Worm (Caenorhabditis elegans) whole organism, mixed stage, embryonic: Measurements from ENCODE around the gene ZK105.11.

Experiments used
- M03D4.4 ChIP-seq: sonication (generic microtip); optimal IDR thresholded peaks from 2 replicates; lab custom pipeline; 2017; ENCODE audit warnings: mild to moderate bottlenecking, missing genetic modification characterization, missing compliant biosample characterization
- blmp-1 ChIP-seq: fragments of 150-350 bp; optimal IDR thresholded peaks from 2 replicates; lab custom pipeline; 2014; ENCODE audit warnings: missing biosample characterization, missing genetic modification characterization
- ceh-39 ChIP-seq: fragments of 150-350 bp; optimal IDR thresholded peaks from 2 replicates; lab custom pipeline; 2014; ENCODE audit warnings: missing biosample characterization, missing genetic modification characterization
- ceh-43 ChIP-seq: fragments of 200-800 bp; sonication (Bioruptor generic); optimal IDR thresholded peaks from 2 replicates; lab custom pipeline; 2018; ENCODE audit warnings: mild to moderate bottlenecking, missing genetic modification characterization, moderate library complexity, missing compliant biosample characterization
- ces-1 ChIP-seq: fragments of 150-350 bp; optimal IDR thresholded peaks from 2 replicates; lab custom pipeline; 2014; ENCODE audit warnings: missing biosample characterization, missing genetic modification reagents, missing genetic modification characterization
- cnd-1 ChIP-seq: fragments of 200-800 bp; sonication (Bioruptor generic); optimal IDR thresholded peaks from 2 replicates; lab custom pipeline; 2018; ENCODE audit warnings: mild to moderate bottlenecking, missing genetic modification characterization, missing compliant biosample characterization
- drap-1 ChIP-seq: fragments of 200-800 bp; sonication (Bioruptor generic); optimal IDR thresholded peaks from 3 replicates; lab custom pipeline; 2018; ENCODE audit warnings: mild to moderate bottlenecking, missing genetic modification characterization, missing compliant biosample characterization
- elt-1 ChIP-seq: sonication (generic microtip); optimal IDR thresholded peaks from 2 replicates; lab custom pipeline; 2017; ENCODE audit warnings: missing genetic modification characterization, mild to moderate bottlenecking, missing compliant biosample characterization, antibody characterized with exemption, moderate library complexity, borderline replicate concordance; ENCODE audit not compliant: insufficient read depth
- elt-3 ChIP-seq: fragments of 150-350 bp; optimal IDR thresholded peaks from 2 replicates; lab custom pipeline; 2014; ENCODE audit warnings: missing biosample characterization, missing genetic modification characterization
- flh-1 ChIP-seq: fragments of 200-800 bp; sonication (Bioruptor generic); optimal IDR thresholded peaks from 2 replicates; lab custom pipeline; 2018; ENCODE audit warnings: mild to moderate bottlenecking, missing genetic modification characterization, moderate library complexity, missing compliant biosample characterization
- ham-2 ChIP-seq: fragments of 200-800 bp; sonication (Bioruptor generic); optimal IDR thresholded peaks from 2 replicates; lab custom pipeline; 2018; ENCODE audit warnings: mild to moderate bottlenecking, missing genetic modification characterization, missing compliant biosample characterization
- hlh-1 ChIP-seq: fragments of 150-350 bp; optimal IDR thresholded peaks from 2 replicates; lab custom pipeline; 2014; ENCODE audit warnings: missing biosample characterization, missing genetic modification reagents, missing genetic modification characterization
- lin-13 ChIP-seq: fragments of 150-350 bp; optimal IDR thresholded peaks from 2 replicates; lab custom pipeline; 2014; ENCODE audit warnings: missing biosample characterization, missing genetic modification characterization
- lin-32 ChIP-seq: fragments of 200-800 bp; sonication (Bioruptor generic); optimal IDR thresholded peaks from 2 replicates; lab custom pipeline; 2018; ENCODE audit warnings: mild to moderate bottlenecking, missing genetic modification characterization, missing compliant biosample characterization
- lsy-2 ChIP-seq: fragments of 150-350 bp; optimal IDR thresholded peaks from 2 replicates; lab custom pipeline; 2014; ENCODE audit warnings: missing biosample characterization, missing genetic modification characterization
- mab-5 ChIP-seq: fragments of 150-350 bp; optimal IDR thresholded peaks from 2 replicates; lab custom pipeline; 2014; ENCODE audit warnings: missing biosample characterization, missing genetic modification characterization
- mls-2 ChIP-seq: sonication (generic microtip); optimal IDR thresholded peaks from 2 replicates; lab custom pipeline; 2016; ENCODE audit warnings: mild to moderate bottlenecking, missing genetic modification characterization, moderate library complexity, missing compliant biosample characterization
- nhr-12 ChIP-seq: fragments of 150-350 bp; optimal IDR thresholded peaks from 2 replicates; lab custom pipeline; 2014; ENCODE audit warnings: missing biosample characterization, missing genetic modification characterization
- nhr-2 ChIP-seq: fragments of 150-350 bp; optimal IDR thresholded peaks from 2 replicates; lab custom pipeline; 2014; ENCODE audit warnings: missing biosample characterization, missing genetic modification characterization
- nhr-237 ChIP-seq: fragments of 150-350 bp; optimal IDR thresholded peaks from 2 replicates; lab custom pipeline; 2014; ENCODE audit warnings: missing biosample characterization, missing genetic modification characterization
- nhr-28 ChIP-seq: fragments of 150-350 bp; optimal IDR thresholded peaks from 2 replicates; lab custom pipeline; 2014; ENCODE audit warnings: missing biosample characterization, missing genetic modification characterization
- nhr-76 ChIP-seq: sonication (generic microtip); optimal IDR thresholded peaks from 2 replicates; lab custom pipeline; 2017; ENCODE audit warnings: missing biosample characterization, missing genetic modification characterization
- pha-4 ChIP-seq: fragments of 150-350 bp; optimal IDR thresholded peaks from 2 replicates; lab custom pipeline; 2018; ENCODE audit warnings: missing biosample characterization, missing genetic modification reagents, missing genetic modification characterization
- sem-2 ChIP-seq: fragments of 200-800 bp; sonication (Bioruptor generic); optimal IDR thresholded peaks from 2 replicates; lab custom pipeline; 2018; ENCODE audit warnings: mild to moderate bottlenecking, missing genetic modification characterization, missing compliant biosample characterization
- snpc-4 ChIP-seq: fragments of 150-350 bp; optimal IDR thresholded peaks from 2 replicates; lab custom pipeline; 2014; ENCODE audit warnings: missing biosample characterization, missing genetic modification characterization
- sptf-1 ChIP-seq: sonication (generic microtip); optimal IDR thresholded peaks from 2 replicates; lab custom pipeline; 2017; ENCODE audit warnings: mild to moderate bottlenecking, missing genetic modification characterization, moderate library complexity, missing compliant biosample characterization
- tbx-8 ChIP-seq: fragments of 200-800 bp; sonication (Bioruptor generic); optimal IDR thresholded peaks from 2 replicates; lab custom pipeline; 2018; ENCODE audit warnings: mild to moderate bottlenecking, missing genetic modification characterization, moderate library complexity, missing compliant biosample characterization
- unc-120 ChIP-seq: sonication (generic microtip); optimal IDR thresholded peaks from 2 replicates; lab custom pipeline; 2017; ENCODE audit warnings: missing genetic modification characterization, missing compliant biosample characterization; ENCODE audit not compliant: poor library complexity, severe bottlenecking
- unc-39 ChIP-seq: fragments of 150-350 bp; optimal IDR thresholded peaks from 2 replicates; lab custom pipeline; 2014; ENCODE audit warnings: missing biosample characterization, missing genetic modification characterization
- unc-62 ChIP-seq: fragments of 150-350 bp; optimal IDR thresholded peaks from 2 replicates; lab custom pipeline; 2014; ENCODE audit warnings: missing biosample characterization, missing genetic modification reagents, missing genetic modification characterization
- ztf-11 ChIP-seq: fragments of 150-350 bp; optimal IDR thresholded peaks from 2 replicates; lab custom pipeline; 2014; ENCODE audit warnings: missing biosample characterization, missing genetic modification characterization

Gene ZK105.11

DNA sequence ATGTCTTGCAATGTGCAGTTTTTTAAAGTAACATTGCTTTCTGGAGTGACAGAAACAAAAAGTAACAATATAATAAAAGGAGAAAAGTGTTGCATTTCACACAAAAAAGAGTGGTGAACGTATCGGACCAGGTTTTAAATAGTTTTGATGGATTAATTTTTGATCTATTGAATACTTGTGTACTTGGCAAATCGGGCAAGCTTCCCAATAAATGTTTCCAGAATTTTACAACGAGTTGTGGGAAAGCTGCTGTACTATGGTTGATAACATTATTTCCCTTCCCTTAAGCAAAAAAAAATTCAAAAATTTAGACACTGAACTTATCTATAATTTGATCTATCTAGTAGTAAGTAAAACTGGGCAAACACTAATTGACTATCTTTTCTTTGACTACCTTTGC, 15.0 kb downstream of the ZK105.11 start, which contains the start of gene C12D5.10:
Gene C12D5.10 (minus strand): TSS at position 101 of the 400 bp plus-strand sequence.
- TF ChIP-seq M03D4.4 (tag; lab: Kevin White, UChicago), result no peak
- no peak for TF ChIP-seq nhr-76
- TF ChIP-seq unc-120 (tag; lab: Kevin White, UChicago), result no peak
- TF ChIP-seq ham-2 (GFP tag; lab: Kevin White, UChicago), result no peak
- TF ChIP-seq pha-4 (tag; lab: Kevin White, UChicago), result no peak
- no peak for TF ChIP-seq elt-1 (tag; lab: Kevin White, UChicago)
- no peak for TF ChIP-seq lin-32
- no peak for TF ChIP-seq ztf-11 (tag; lab: Kevin White, UChicago)
- no peak for TF ChIP-seq blmp-1 (tag; lab: Kevin White, UChicago)
- TF ChIP-seq sptf-1, result no peak
- no peak for TF ChIP-seq ceh-39
- TF ChIP-seq unc-39 (tag; lab: Kevin White, UChicago), result no peak
- no peak for TF ChIP-seq cnd-1
- TF ChIP-seq mls-2 (tag; lab: Kevin White, UChicago), result no peak

DNA sequence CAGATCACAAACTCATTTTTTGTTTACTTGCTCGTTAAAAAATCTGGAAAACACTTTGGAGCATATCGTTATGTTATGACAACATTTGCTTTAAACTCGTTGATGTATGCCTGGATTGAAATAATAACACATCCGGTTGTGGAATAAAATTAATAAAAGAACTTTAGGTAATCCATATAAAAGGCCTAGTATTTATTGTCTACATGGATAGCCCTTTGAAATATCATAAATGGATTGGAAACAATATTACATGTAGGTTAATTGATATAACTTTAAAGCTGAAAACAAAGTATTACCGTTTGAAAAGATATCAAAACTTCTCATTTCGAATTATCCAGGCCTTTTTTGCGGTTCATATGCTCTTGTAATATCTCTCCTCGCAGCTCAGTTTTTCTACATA, 17.8 kb downstream of the ZK105.11 start:
- no peak for TF ChIP-seq ces-1 (GFP tag; lab: Kevin White, UChicago)
- no peak for TF ChIP-seq nhr-76
- no peak for TF ChIP-seq ztf-11 (tag; lab: Kevin White, UChicago)
- no peak for TF ChIP-seq unc-62
- TF ChIP-seq tbx-8 (GFP tag; lab: Kevin White, UChicago), result no peak
- no peak for TF ChIP-seq ceh-43 (GFP tag; lab: Kevin White, UChicago)
- TF ChIP-seq unc-120 (tag; lab: Kevin White, UChicago), result no peak
- TF ChIP-seq hlh-1 (tag; lab: Kevin White, UChicago), result no peak
- TF ChIP-seq ham-2 (GFP tag; lab: Kevin White, UChicago), result no peak
- no peak for TF ChIP-seq elt-3 (tag; lab: Kevin White, UChicago)
- no peak for TF ChIP-seq lin-13 (tag; lab: Kevin White, UChicago)
- no peak for TF ChIP-seq sem-2 (GFP tag; lab: Kevin White, UChicago)
- TF ChIP-seq nhr-237 (tag; lab: Kevin White, UChicago), result no peak
- TF ChIP-seq elt-1 (tag; lab: Kevin White, UChicago), result no peak
- no peak for TF ChIP-seq flh-1 (GFP tag; lab: Kevin White, UChicago)
- no peak for TF ChIP-seq nhr-2
- TF ChIP-seq, all 35 proteins: peak for 0

DNA sequence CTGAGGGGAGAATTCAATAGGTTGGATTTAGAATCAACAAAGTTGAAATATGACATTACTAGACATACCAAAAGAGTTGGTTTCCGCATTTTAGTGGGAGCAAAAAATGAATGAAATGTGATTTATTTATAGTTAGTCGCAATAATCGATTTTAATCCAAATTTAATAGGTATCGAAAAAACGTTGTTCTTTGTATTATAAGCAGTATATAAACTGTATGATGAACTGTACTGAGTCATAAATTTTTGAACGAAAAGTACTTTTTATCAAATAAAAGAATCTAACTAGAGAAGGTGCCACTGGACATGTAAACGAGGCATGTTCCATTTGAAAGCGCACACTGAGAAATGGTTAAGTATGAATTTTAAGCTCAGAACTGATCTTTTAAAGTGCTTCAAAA, 18.5 kb downstream of the ZK105.11 start, which contains the start of gene C12D5.9:
Gene C12D5.9 (minus strand): TSS at position 101 of the 400 bp plus-strand sequence.
- no peak for TF ChIP-seq lin-13 (tag; lab: Kevin White, UChicago)
- TF ChIP-seq unc-62, result no peak
- TF ChIP-seq unc-39 (tag; lab: Kevin White, UChicago), result no peak
- TF ChIP-seq mab-5, result no peak
- TF ChIP-seq nhr-28 (tag; lab: Kevin White, UChicago), result no peak
- no peak for TF ChIP-seq drap-1 (GFP tag; lab: Kevin White, UChicago)
- no peak for TF ChIP-seq lsy-2 (tag; lab: Kevin White, UChicago)
- TF ChIP-seq flh-1 (GFP tag; lab: Kevin White, UChicago), result no peak
- no peak for TF ChIP-seq sptf-1
- TF ChIP-seq lin-32, result no peak
- no peak for TF ChIP-seq nhr-12 (tag; lab: Kevin White, UChicago)
- TF ChIP-seq blmp-1 (tag; lab: Kevin White, UChicago), result no peak

DNA sequence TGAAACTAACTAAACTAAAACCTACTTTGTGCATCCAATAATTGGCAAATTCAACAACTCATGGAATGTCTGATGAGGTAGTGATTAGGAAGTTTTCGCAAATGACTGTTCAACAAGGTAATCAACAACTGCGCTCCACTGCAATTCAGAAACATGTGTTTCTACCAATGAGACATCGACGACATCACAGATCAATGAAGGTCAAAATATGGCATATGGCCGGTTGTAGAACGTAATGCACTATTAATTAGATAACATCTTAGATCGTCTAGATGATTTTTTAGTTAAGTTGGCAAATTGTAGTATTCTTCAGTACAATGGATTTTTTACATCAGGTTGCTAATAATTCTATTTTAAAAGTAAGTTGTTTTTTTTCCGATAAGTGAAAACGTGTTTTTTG, 22.2 kb downstream of the ZK105.11 start, which contains the start of the genes nhr-94 and nhr-152:
Gene nhr-94 (minus strand): TSS at position 147 of the 400 bp plus-strand sequence.
Gene nhr-152 (plus strand): TSS at position 162 of the 400 bp plus-strand sequence.
- TF ChIP-seq nhr-2 (peak; percentile 81), snpc-4 (tag; lab: Kevin White, UChicago) (no peak), cnd-1 (no peak), sptf-1 (no peak), elt-1 (tag; lab: Kevin White, UChicago) (peak; percentile 49)
